Fruit fly (Drosophila melanogaster): ENCODE data around the gene CG32641.

CG32641 gene

dm6 chrX:13221311-13221710, 37.0 kb downstream of the CG32641 start:
- TF ChIP-seq CG9876 (GFP tag; optimal IDR thresholded peaks at IDR 0.05) (no peak), CG12071 (GFP tag; optimal IDR thresholded peaks at IDR 0.05) (no peak), gcm (GFP tag; optimal IDR thresholded peaks at IDR 0.05) (no peak), org-1 (GFP tag; optimal IDR thresholded peaks at IDR 0.05) (peak; percentile 0), ttk (GFP tag; IDR thresholded peaks at IDR 0.05) (0 out of 2 replicates have a peak, but pooled peaks have one; percentile 17), CG15601 (tag; optimal IDR thresholded peaks at IDR 0.05) (peak; percentile 32), CG33213 (GFP tag; optimal IDR thresholded peaks at IDR 0.05) (no peak), Xrp1 (GFP tag; IDR thresholded peaks at IDR 0.05) (peak; percentile 50; the same call in 1 of the 2 replicates), CG1647 (GFP tag; optimal IDR thresholded peaks at IDR 0.05) (no peak), CG14014 (GFP tag; IDR thresholded peaks at IDR 0.05) (no peak), Hey (tag; optimal IDR thresholded peaks at IDR 0.05) (no peak), CG3726 (GFP tag; IDR thresholded peaks at IDR 0.05) (no peak), ro (GFP tag; IDR thresholded peaks at IDR 0.05) (no peak), CG8388 (GFP tag; optimal IDR thresholded peaks at IDR 0.05) (peak; percentile 47), pros (GFP tag; optimal IDR thresholded peaks at IDR 0.05) (no peak), CG15269 (tag; optimal IDR thresholded peaks at IDR 0.05) (no peak), HLH4C (GFP tag; IDR thresholded peaks at IDR 0.05; ENCODE audit: partially characterized antibody) (no peak), nerfin-1 (tag; optimal IDR thresholded peaks at IDR 0.05) (no peak), Sox102F (GFP tag; optimal IDR thresholded peaks at IDR 0.05) (peak; percentile 37), hkb (optimal IDR thresholded peaks at IDR 0.05) (no peak), hkb (GFP tag; IDR thresholded peaks at IDR 0.05) (no peak), dpn (GFP tag; optimal IDR thresholded peaks at IDR 0.05) (peak in 1 of 2 experiments; percentile 1), E2f2 (GFP tag; IDR thresholded peaks at IDR 0.05) (no peak), CG4820 (GFP tag; optimal IDR thresholded peaks at IDR 0.05) (no peak), CG10979 (tag; optimal IDR thresholded peaks at IDR 0.05) (peak; percentile 34), CG7372 (GFP tag; IDR thresholded peaks at IDR 0.05) (no peak), Fer2 (tag; optimal IDR thresholded peaks at IDR 0.05) (no peak), dmrt11E (tag; optimal IDR thresholded peaks at IDR 0.05) (no peak), HmgZ (tag; optimal IDR thresholded peaks at IDR 0.05) (no peak), ham (GFP tag; IDR thresholded peaks at IDR 0.05) (no peak), fd96Cb (tag; optimal IDR thresholded peaks at IDR 0.05) (peak; percentile 5), CG5180 (GFP tag; optimal IDR thresholded peaks at IDR 0.05) (peak; percentile 62), gsb-n (tag; optimal IDR thresholded peaks at IDR 0.05) (peak; percentile 67), Abd-B (GFP tag; optimal IDR thresholded peaks at IDR 0.05) (no peak), Blimp-1 (GFP tag; optimal IDR thresholded peaks at IDR 0.05) (peak; percentile 50), dimm (GFP tag; IDR thresholded peaks at IDR 0.05) (no peak), Dek (tag; optimal IDR thresholded peaks at IDR 0.05) (no peak), oc (tag; optimal IDR thresholded peaks at IDR 0.05) (peak; percentile 9), CG11504 (tag; optimal IDR thresholded peaks at IDR 0.05) (peak; percentile 13), ash1 (GFP tag; optimal IDR thresholded peaks at IDR 0.05) (no peak), fd64A (GFP tag; optimal IDR thresholded peaks at IDR 0.05) (no peak), ems (GFP tag; optimal IDR thresholded peaks at IDR 0.05) (no peak), prd (optimal IDR thresholded peaks at IDR 0.05) (no peak), prd (GFP tag; IDR thresholded peaks at IDR 0.05) (peak; percentile 36; the same call in 1 of the 3 replicates), CG2116 (GFP tag; optimal IDR thresholded peaks at IDR 0.05) (no peak), CG4360 (GFP tag; IDR thresholded peaks at IDR 0.05) (no peak), Xbp1 (GFP tag; optimal IDR thresholded peaks at IDR 0.05) (peak; percentile 26), pb (GFP tag; optimal IDR thresholded peaks at IDR 0.05) (no peak), CG6272 (GFP tag; IDR thresholded peaks at IDR 0.05) (no peak), CG2712 (tag; optimal IDR thresholded peaks at IDR 0.05) (peak; percentile 38), CG14710 (tag; optimal IDR thresholded peaks at IDR 0.05) (peak; percentile 5)

Data from whole organism, embryonic.